Worm (Caenorhabditis elegans) whole organism, young adult: ENCODE measurements around the gene F11F1.1.

Experiments
- B0035.1 ChIP-seq: sonication (generic microtip); optimal IDR thresholded peaks from 2 replicates; lab custom pipeline; 2016; ENCODE audit warnings: missing genetic modification characterization, mild to moderate bottlenecking, missing compliant biosample characterization, missing genotype, missing genetic modification reagents
- B0336.3 ChIP-seq: fragments of 200-800 bp; sonication (Bioruptor generic); IDR thresholded peaks from 2 replicates; pipeline ENCODE4 v1.3.6; 2022; ENCODE audit warnings: missing genetic modification characterization, missing compliant biosample characterization
- F55B11.4 ChIP-seq: sonication (generic microtip); optimal IDR thresholded peaks from 2 replicates; lab custom pipeline; 2016; ENCODE audit warnings: missing compliant biosample characterization, missing genetic modification characterization, borderline replicate concordance; ENCODE audit not compliant: insufficient read depth
- ama-1 ChIP-seq, 3 experiments: fragments of 150-350 bp in 1 of 3; sonication (generic microtip) in 2 of 3; optimal IDR thresholded peaks; 2 replicates each; lab custom pipeline; 2014 to 2018; ENCODE audit warnings: missing biosample characterization in 2 of 3, missing genetic modification characterization in 2 of 3, missing genetic modification reagents in 2 of 3
- bed-2 ChIP-seq: fragments of 200-800 bp; sonication (Bioruptor generic); IDR thresholded peaks from 2 replicates; pipeline ENCODE4 v1.3.6; 2022; ENCODE audit warnings: missing genetic modification reagents, missing genetic modification characterization, missing compliant biosample characterization
- ceh-40 ChIP-seq: fragments of 200-800 bp; sonication (Bioruptor generic); IDR thresholded peaks from 2 replicates; pipeline ENCODE4 v1.3.6; 2022; ENCODE audit warnings: missing genetic modification characterization, missing compliant biosample characterization
- dox-1 ChIP-seq: fragments of 200-800 bp; sonication (Bioruptor generic); IDR thresholded peaks from 2 replicates; pipeline ENCODE4 v1.3.6; 2022; ENCODE audit warnings: missing genetic modification reagents, missing genetic modification characterization, missing compliant biosample characterization
- dpff-1 ChIP-seq: sonication (generic microtip); optimal IDR thresholded peaks from 2 replicates; lab custom pipeline; 2017; ENCODE audit warnings: mild to moderate bottlenecking, missing genetic modification characterization, missing compliant biosample characterization
- mes-4 ChIP-seq: sonication (generic microtip); optimal IDR thresholded peaks from 2 replicates; lab custom pipeline; 2016; ENCODE audit warnings: missing genotype, missing genetic modification characterization, missing compliant biosample characterization
- nhr-120 ChIP-seq: fragments of 200-800 bp; sonication (Bioruptor generic); IDR thresholded peaks from 2 replicates; pipeline ENCODE4 v1.3.6; 2022; ENCODE audit warnings: missing genetic modification characterization, missing compliant biosample characterization
- rpc-1 ChIP-seq, 2 experiments: fragments of 150-350 bp in 1 of 2; sonication (generic microtip) in 1 of 2; optimal IDR thresholded peaks; 2 replicates each; lab custom pipeline; 2014 to 2018; ENCODE audit warnings: missing biosample characterization in 1 of 2, missing genetic modification characterization in 1 of 2, missing genetic modification reagents in 1 of 2, missing genotype in 1 of 2
- tbx-9 ChIP-seq: sonication (generic microtip); optimal IDR thresholded peaks from 2 replicates; lab custom pipeline; 2016; ENCODE audit warnings: borderline replicate concordance, missing genetic modification characterization, inconsistent platforms, missing compliant biosample characterization
- unc-62 ChIP-seq: fragments of 150-350 bp; optimal IDR thresholded peaks from 2 replicates; lab custom pipeline; 2014; ENCODE audit warnings: missing biosample characterization, missing genetic modification reagents, missing genetic modification characterization

DNA sequence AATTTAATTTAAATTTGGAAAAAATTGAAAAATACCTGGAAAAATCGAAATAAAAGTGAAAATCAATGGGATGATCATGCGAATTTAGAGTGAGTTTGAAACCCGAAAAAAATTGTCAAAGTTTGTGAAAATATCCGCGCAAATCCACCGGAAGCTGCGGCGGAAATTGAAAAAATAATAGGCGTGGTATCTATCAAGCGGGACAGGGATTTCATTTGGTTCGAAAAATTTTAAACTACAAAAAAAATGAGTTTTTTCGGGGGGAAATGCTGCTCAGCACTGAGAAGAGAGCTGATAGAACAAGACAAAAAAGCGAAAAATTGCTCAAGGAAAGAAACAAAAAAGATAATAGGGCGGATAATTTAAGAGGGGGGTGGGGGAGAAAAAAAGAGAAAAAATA lies 24.4 kb upstream of the F11F1.1 start, which contains the start of gene T03F6.9:
- TF ChIP-seq dpff-1 (tag; lab: Kevin White, UChicago) (no peak), unc-62 (GFP tag; lab: Kevin White, UChicago) (no peak), mes-4 (tag; lab: Kevin White, UChicago) (no peak), dox-1 (GFP tag; lab: Robert Waterston, UW) (no peak), B0035.1 (no peak), rpc-1 (optimal IDR thresholded peaks at IDR 0.05; lab: Kevin White, UChicago) (no peak), rpc-1 (tag; optimal IDR thresholded peaks at IDR 0.05; lab: Kevin White, UChicago) (no peak), tbx-9 (tag; lab: Kevin White, UChicago) (no peak), B0336.3 (no peak), ceh-40 (no peak), F55B11.4 (tag; lab: Kevin White, UChicago) (no peak), bed-2 (GFP tag; lab: Robert Waterston, UW) (no peak), ama-1 (optimal IDR thresholded peaks at IDR 0.05; lab: Kevin White, UChicago) (no peak), ama-1 (GFP tag; optimal IDR thresholded peaks at IDR 0.05; lab: Kevin White, UChicago) (no peak), nhr-120 (GFP tag; lab: Robert Waterston, UW) (no peak)
